Fruit fly (Drosophila melanogaster) S2 (cell line): Measurements from ENCODE around the gene CG9701.

Experiments
- CG8478 ChIP-seq: fragments of >200 bp; optimal IDR thresholded peaks from 2 replicates; lab custom pipeline; 2018
- CTCF ChIP-seq, 2 experiments: fragments of >200 bp; optimal IDR thresholded peaks; 2 replicates each; lab custom pipeline; 2018

- TF ChIP-seq CTCF (optimal IDR thresholded peaks at IDR 0.05; lab: Kevin White, UChicago) (no peak), CG8478 (lab: Kevin White, UChicago) (no peak)
These were observed 39.5 kb upstream of the CG9701 start for dm6 chr3L:16693844-16694243.
